Worm (Caenorhabditis elegans): ENCODE results near the gene C18D11.9.

- TF ChIP-seq nhr-237 (tag; optimal IDR thresholded peaks at IDR 0.05), result no peak
- TF ChIP-seq nhr-28 (tag; optimal IDR thresholded peaks at IDR 0.05), result no peak
- no peak for TF ChIP-seq unc-62 (GFP tag; optimal IDR thresholded peaks at IDR 0.05)
- no peak for TF ChIP-seq elt-3 (tag; optimal IDR thresholded peaks at IDR 0.05)
- no peak for TF ChIP-seq nhr-12 (tag; optimal IDR thresholded peaks at IDR 0.05)
- TF ChIP-seq lsy-2 (tag; optimal IDR thresholded peaks at IDR 0.05), result no peak
- TF ChIP-seq ztf-11 (tag; optimal IDR thresholded peaks at IDR 0.05), result no peak
- TF ChIP-seq blmp-1 (tag; optimal IDR thresholded peaks at IDR 0.05), result no peak
- no peak for TF ChIP-seq sem-2 (GFP tag; optimal IDR thresholded peaks at IDR 0.05)
- no peak for TF ChIP-seq cnd-1 (tag; optimal IDR thresholded peaks at IDR 0.05)
- no peak for TF ChIP-seq lin-32 (GFP tag; optimal IDR thresholded peaks at IDR 0.05)
- no peak for TF ChIP-seq sptf-1 (tag; optimal IDR thresholded peaks at IDR 0.05)
These were observed 44.6 kb downstream of the C18D11.9 start for ce11 chrIII:11853533-11853932.

Measured in whole organism, mixed stage, embryonic.